Fruit fly (Drosophila melanogaster): ENCODE results near the gene Spn77Ba.
A peak's percentile ranks its signal among the peaks of the same experiment; 100 is the strongest.

Spn77Ba gene

dm6 chr3L:20347762-20348580 lies 31.0 kb downstream of the Spn77Ba start, which contains the start of the genes Rbbp5 and eRF1 (continued):
- peak; percentile 65; the same call in 1 of the 2 replicates for TF ChIP-seq HLH3B (GFP tag; IDR thresholded peaks at IDR 0.05)
- peak; percentile 79 for TF ChIP-seq tgo (GFP tag; IDR thresholded peaks at IDR 0.05)
- peak; percentile 2 for TF ChIP-seq Dp (GFP tag; optimal IDR thresholded peaks at IDR 0.05)
- TF ChIP-seq lab (GFP tag; optimal IDR thresholded peaks at IDR 0.05), result peak; percentile 74
- TF ChIP-seq CG8290 (GFP tag; optimal IDR thresholded peaks at IDR 0.05), result peak; percentile 83
- peak; percentile 9 to 63 for TF ChIP-seq CG8290 (tag; optimal IDR thresholded peaks at IDR 0.05)
- peak; percentile 84 for TF ChIP-seq CG7963 (GFP tag; IDR thresholded peaks at IDR 0.05; ENCODE audit: partially characterized antibody)
- TF ChIP-seq trh (GFP tag; optimal IDR thresholded peaks at IDR 0.05), result peak; percentile 36
- peak; percentile 42; the same call in 1 of the 2 replicates for TF ChIP-seq CG1024 (GFP tag; IDR thresholded peaks at IDR 0.05)
- peak; percentile 42 to 62 for TF ChIP-seq chif (GFP tag; optimal IDR thresholded peaks at IDR 0.05)
- peak; percentile 48 for TF ChIP-seq CG17186 (GFP tag; optimal IDR thresholded peaks at IDR 0.05)
- TF ChIP-seq NC2β (GFP tag; optimal IDR thresholded peaks at IDR 0.05), result no peak
- TF ChIP-seq CG12659 (GFP tag; optimal IDR thresholded peaks at IDR 0.05), result peak; percentile 91
- no peak for TF ChIP-seq odd (GFP tag; optimal IDR thresholded peaks at IDR 0.05)
- TF ChIP-seq gcm (GFP tag; optimal IDR thresholded peaks at IDR 0.05), result no peak
- peak; percentile 78 for TF ChIP-seq CG18262 (tag; optimal IDR thresholded peaks at IDR 0.05)
- TF ChIP-seq inv (GFP tag; IDR thresholded peaks at IDR 0.05; ENCODE audit: partially characterized antibody), result peak; percentile 92
- TF ChIP-seq Eip74EF (GFP tag; optimal IDR thresholded peaks at IDR 0.05), result peak in 1 of 2 experiments; percentile 3
- peak; percentile 40 for TF ChIP-seq Ravus (GFP tag; IDR thresholded peaks at IDR 0.05)
- peak; percentile 83 for TF ChIP-seq unc-4 (GFP tag; IDR thresholded peaks at IDR 0.05; ENCODE audit: partially characterized antibody)
- no peak for TF ChIP-seq CG14667 (GFP tag; IDR thresholded peaks at IDR 0.05)
- TF ChIP-seq sug (tag; optimal IDR thresholded peaks at IDR 0.05), result peak; percentile 81
- TF ChIP-seq pfk (GFP tag; optimal IDR thresholded peaks at IDR 0.05), result no peak
- no peak for TF ChIP-seq CG31365 (tag; optimal IDR thresholded peaks at IDR 0.05)
- TF ChIP-seq gro (GFP tag; optimal IDR thresholded peaks at IDR 0.05), result peak; percentile 14
- TF ChIP-seq ash1 (GFP tag; optimal IDR thresholded peaks at IDR 0.05), result no peak
- peak; percentile 62 for TF ChIP-seq CG10209 (GFP tag; optimal IDR thresholded peaks at IDR 0.05)
- TF ChIP-seq hkb (optimal IDR thresholded peaks at IDR 0.05), result peak; percentile 27
- peak; percentile 66; the same call in 1 of the 2 replicates for TF ChIP-seq hkb (GFP tag; IDR thresholded peaks at IDR 0.05)
- peak; percentile 93 for TF ChIP-seq bbx (GFP tag; IDR thresholded peaks at IDR 0.05; ENCODE audit: partially characterized antibody)
- no peak for TF ChIP-seq CG3163 (GFP tag; optimal IDR thresholded peaks at IDR 0.05)
- peak; percentile 92 for TF ChIP-seq row (GFP tag; IDR thresholded peaks at IDR 0.05)
- peak; percentile 27 for TF ChIP-seq slp2 (GFP tag; optimal IDR thresholded peaks at IDR 0.05)
- TF ChIP-seq ems (GFP tag; optimal IDR thresholded peaks at IDR 0.05), result peak; percentile 58
- TF ChIP-seq ind (GFP tag; optimal IDR thresholded peaks at IDR 0.05), result peak; percentile 82
- peak; percentile 12 for TF ChIP-seq CG1529 (GFP tag; optimal IDR thresholded peaks at IDR 0.05)
- TF ChIP-seq mirr (GFP tag; optimal IDR thresholded peaks at IDR 0.05), result no peak
- TF ChIP-seq B-H1 (GFP tag; IDR thresholded peaks at IDR 0.05), result peak; percentile 63; the same call in 2 of the 3 replicates
- TF ChIP-seq CG18764 (GFP tag; optimal IDR thresholded peaks at IDR 0.05), result peak; percentile 71
- peak; percentile 51 for TF ChIP-seq CG33213 (GFP tag; optimal IDR thresholded peaks at IDR 0.05)
- peak; percentile 24; the same call in 1 of the 2 replicates for TF ChIP-seq E2f2 (GFP tag; IDR thresholded peaks at IDR 0.05)
- TF ChIP-seq Nf-YC (tag; optimal IDR thresholded peaks at IDR 0.05), result peak; percentile 75
- TF ChIP-seq CG3726 (GFP tag; IDR thresholded peaks at IDR 0.05), result peak; percentile 59; the same call in 1 of the 3 replicates
- peak; percentile 72 for TF ChIP-seq Dek (tag; optimal IDR thresholded peaks at IDR 0.05)
- TF ChIP-seq phol (tag; optimal IDR thresholded peaks at IDR 0.05), result peak; percentile 84
- TF ChIP-seq zf30C (GFP tag; optimal IDR thresholded peaks at IDR 0.05), result no peak
- TF ChIP-seq CG4424 (GFP tag; optimal IDR thresholded peaks at IDR 0.05), result peak; percentile 77
- TF ChIP-seq exex (tag; optimal IDR thresholded peaks at IDR 0.05), result peak; percentile 28
- TF ChIP-seq Tbp (GFP tag; optimal IDR thresholded peaks at IDR 0.05), result no peak
